Fruit fly (Drosophila melanogaster) ovary, adult (tissue): ENCODE data around the gene GlnRS.
A peak's percentile ranks its signal among the peaks of the same experiment; 100 is the strongest.

Experiments used
- CG17801 ChIP-seq: fragments of 200-800 bp; optimal IDR thresholded peaks from 2 replicates; lab custom pipeline; 2019; ENCODE audit warnings: missing biosample characterization, mild to moderate bottlenecking, missing genetic modification characterization, moderate library complexity; ENCODE audit not compliant: partially characterized antibody

Gene GlnRS

dm6 chr3R:25285173-25285572, 19.7 kb upstream of the GlnRS start, which contains the start of gene CG31104:
Gene CG31104, plus strand, starts transcription at chr3R:25285473.
- TF ChIP-seq CG17801, result no peak

dm6 chr3R:25283209-25283670, 17.7 kb upstream of the GlnRS start, which contains the start of gene CG31300:
Gene CG31300, plus strand, starts transcription at chr3R:25283620.
- TF ChIP-seq CG17801, result no peak

dm6 chr3R:25281165-25281564, 15.6 kb upstream of the GlnRS start, which contains the start of gene CG11892:
Gene CG11892, plus strand, starts transcription at chr3R:25281548.
- peak; percentile 29 for TF ChIP-seq CG17801

- TF ChIP-seq CG17801, result no peak
Observed at dm6 chr3R:25279796-25280350, 14.4 kb upstream of the GlnRS start, which contains the start of gene CG10514. Gene CG10514, minus strand, starts transcription at chr3R:25279846.

dm6 chr3R:25277112-25277511, 11.6 kb upstream of the GlnRS start, which contains the start of gene CG10513:
Gene CG10513, minus strand, starts transcription at chr3R:25277212.
- TF ChIP-seq CG17801, result no peak

DNA sequence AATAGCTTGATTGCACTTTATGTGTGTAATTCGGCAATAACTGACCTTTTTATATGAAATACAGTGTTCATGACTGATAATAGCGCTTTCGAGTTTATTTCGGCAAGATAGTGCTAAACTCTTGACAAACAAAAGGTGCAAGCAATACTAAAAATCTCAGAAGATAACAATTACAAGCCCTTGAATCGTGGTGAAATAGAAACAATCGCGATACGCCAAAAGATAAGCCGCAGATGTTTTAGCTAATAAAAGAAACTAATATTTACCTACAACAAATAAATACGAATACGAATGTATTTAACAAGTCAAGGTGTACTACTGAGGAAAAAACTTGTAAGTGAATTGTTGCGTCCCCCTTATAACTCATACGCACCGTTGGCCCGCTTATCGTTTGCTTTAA, 9.8 kb upstream of the GlnRS start:
- TF ChIP-seq CG17801, result peak; percentile 77

DNA sequence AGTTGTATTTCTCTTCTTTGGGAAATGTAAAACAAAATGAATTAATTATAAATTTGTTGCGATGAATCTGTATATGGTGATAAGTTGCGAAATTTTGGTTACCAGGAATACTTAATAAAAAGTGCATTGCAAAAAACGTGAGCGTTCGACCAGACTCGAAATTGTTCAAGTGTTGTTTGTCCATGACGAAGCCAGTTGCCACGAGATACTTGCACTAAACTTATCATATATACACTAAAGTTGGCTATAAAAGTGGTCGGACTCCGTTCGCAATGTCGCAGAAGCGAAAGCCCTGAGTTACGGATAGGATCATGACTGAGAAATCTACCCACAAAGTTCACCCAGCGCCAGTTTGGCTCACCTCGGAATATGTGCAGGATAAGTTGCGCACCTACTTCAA, 8.0 kb upstream of the GlnRS start, which contains the start of gene CG11878:
Gene CG11878 (plus strand): TSS at position 301 of the 400 bp plus-strand sequence.
- no peak for TF ChIP-seq CG17801

DNA sequence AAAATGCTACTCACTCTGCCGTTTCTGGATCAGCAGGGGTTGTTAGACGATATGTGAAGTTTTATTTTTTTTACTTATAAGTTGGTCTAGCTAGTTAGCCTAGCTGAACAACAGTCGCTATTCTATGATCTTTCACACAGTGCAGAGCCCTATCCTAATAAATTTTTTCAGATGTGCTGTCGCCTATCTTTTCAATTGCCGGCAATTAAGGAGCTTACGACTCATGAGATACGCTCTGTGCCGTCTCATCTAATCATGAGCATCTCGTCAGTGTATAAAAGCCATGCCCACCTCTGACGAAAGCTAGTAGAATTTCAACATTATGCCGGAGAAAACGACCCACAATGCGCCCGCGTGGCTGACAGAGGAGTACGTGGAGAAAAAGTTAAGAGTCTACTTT, 4.4 kb upstream of the GlnRS start, which contains the start of the genes CG11889 and CG11891:
Gene CG11889 (plus strand): TSS at position 301 of the 400 bp plus-strand sequence.
Gene CG11891 (plus strand): TSS at position 301 of the 400 bp plus-strand sequence.
- TF ChIP-seq CG17801, result no peak

- TF ChIP-seq CG17801, result no peak
Observed at dm6 chr3R:25266751-25267150, 1.2 kb upstream of the GlnRS start.

- TF ChIP-seq CG17801, result peak; percentile 83
Observed at dm6 chr3R:25262322-25262761, 3.2 kb downstream of the GlnRS start, which contains the start of the genes Kdsr and CG11858. Gene Kdsr, minus strand, starts transcription at chr3R:25262498. Gene CG11858, plus strand, starts transcription at chr3R:25262741.

DNA sequence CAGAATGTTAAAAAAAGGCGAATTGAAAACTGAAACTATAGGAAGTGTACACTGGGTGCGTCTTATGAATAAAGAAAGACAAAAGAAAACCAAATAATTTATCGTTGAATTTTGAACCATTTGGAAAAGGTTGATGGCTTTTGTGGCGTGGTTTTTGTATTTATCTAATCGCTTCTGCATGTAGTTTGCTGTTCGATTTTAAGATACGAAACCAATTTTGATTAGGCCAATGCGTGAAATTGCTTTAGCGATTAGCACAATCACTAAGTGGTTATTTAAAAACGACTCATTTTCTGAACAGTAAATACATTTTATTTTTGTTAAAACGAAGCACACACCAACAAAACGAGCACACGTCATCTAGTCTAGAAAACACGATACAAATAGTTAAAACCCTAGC, 4.9 kb downstream of the GlnRS start:
- TF ChIP-seq CG17801, result no peak

DNA sequence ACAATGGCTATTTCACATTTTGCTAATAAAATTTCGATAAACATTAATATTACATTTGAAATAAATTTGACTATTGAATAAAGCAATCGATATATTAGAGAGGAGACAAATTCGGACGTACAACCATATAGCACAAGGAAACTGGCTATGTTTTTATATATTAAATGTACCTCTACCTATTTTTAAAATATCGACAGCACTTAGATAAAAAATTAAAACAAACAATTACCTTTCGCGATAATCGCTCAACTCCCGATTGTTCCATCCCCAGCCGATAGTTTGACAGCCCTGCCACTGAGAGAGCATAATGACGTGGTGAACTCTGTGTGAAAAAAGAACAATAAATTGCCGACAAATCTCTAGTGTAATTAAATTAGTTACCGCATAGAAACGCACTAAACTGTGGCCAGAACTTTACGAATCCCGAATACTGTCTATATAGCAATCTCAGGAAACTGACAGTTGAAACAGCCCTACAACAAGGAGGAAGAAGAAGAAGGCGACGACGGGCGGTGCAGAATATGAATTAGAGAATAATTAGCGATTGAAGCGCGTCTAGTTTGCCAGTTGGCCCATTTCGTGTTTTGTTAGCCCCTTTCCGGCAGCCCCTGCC, 6.8 kb downstream of the GlnRS start, which contains the start of gene CG11857:
Gene CG11857 (plus strand): TSS at position 271 of the 613 bp plus-strand sequence.
- peak; percentile 97 for TF ChIP-seq CG17801

DNA sequence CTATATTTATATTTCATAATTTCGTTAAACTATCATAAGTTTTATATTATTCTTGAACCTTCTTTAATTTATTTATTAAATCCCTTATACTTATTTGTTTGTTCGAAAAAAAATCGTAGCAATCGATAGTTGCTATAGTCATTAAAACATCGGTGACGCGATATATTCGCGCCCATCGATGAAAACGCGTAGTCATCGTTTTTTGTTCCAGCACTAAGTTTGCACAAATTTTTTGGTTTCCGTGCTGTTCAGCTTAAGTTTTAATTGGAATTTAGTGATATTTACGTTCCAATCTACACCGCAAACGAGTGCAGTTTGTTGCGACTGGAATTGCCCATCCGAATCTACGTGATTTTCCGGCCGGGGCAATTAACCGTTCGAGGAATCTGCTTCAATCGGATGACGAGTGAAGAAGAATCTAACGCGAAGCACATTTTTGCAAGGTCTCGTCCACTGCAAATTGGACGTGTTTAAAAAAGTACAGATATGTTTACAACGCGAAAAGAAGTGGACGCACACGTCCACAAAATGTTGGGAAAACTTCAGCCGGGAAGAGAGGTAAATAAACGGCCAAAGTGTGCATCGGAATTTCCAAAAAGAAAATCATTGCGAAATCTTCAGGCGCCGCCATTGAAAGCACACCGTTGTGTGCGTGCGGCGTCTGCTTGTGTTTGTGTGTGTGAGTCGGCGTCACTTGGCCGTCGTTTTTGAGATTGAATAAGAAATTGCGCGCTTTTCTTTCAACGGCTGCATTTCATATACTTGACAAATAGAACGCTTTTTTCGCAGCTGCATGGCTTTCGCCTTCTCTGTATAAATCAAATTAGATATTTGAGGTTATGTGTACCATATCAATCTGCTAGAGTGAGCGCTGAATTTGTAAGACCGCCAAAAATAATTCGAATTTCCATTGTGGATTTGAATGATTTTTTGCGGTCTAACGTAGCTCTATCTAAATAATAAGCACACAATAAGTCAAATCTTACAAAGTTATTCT, 16.1 kb downstream of the GlnRS start, which contains the start of gene Nup358:
Gene Nup358 (plus strand): TSS at position 204 of the 997 bp plus-strand sequence.
- peak; percentile 66 for TF ChIP-seq CG17801

- TF ChIP-seq CG17801, result peak; percentile 89
Observed at dm6 chr3R:25247379-25247869, 18.1 kb downstream of the GlnRS start, which contains the start of the genes RpS27 and Nup37. Gene RpS27, minus strand, starts transcription at chr3R:25247514. Gene Nup37, plus strand, starts transcription at chr3R:25247658.

- TF ChIP-seq CG17801, result no peak
Observed at dm6 chr3R:25245052-25245813, 20.3 kb downstream of the GlnRS start, which contains the start of gene bam. Gene bam, minus strand, starts transcription at chr3R:25245109.
